Worm (Caenorhabditis elegans) whole organism, young adult: Measurements from ENCODE around the gene rei-1.

Experiments
- F10E7.11 ChIP-seq: sonication (generic microtip); optimal IDR thresholded peaks from 2 replicates; lab custom pipeline; 2017; ENCODE audit warnings: mild to moderate bottlenecking, missing genetic modification characterization, moderate library complexity, missing compliant biosample characterization
- F39B2.1 ChIP-seq: fragments of 200-800 bp; sonication (Bioruptor generic); IDR thresholded peaks from 2 replicates; pipeline ENCODE4 v1.3.6; 2022; ENCODE audit warnings: missing genetic modification reagents, missing genetic modification characterization, missing compliant biosample characterization
- ama-1 ChIP-seq, 3 experiments: fragments of 150-350 bp in 1 of 3; sonication (generic microtip) in 2 of 3; optimal IDR thresholded peaks; 2 replicates each; lab custom pipeline; 2014 to 2018; ENCODE audit warnings: missing biosample characterization in 2 of 3, missing genetic modification characterization in 2 of 3, missing genetic modification reagents in 2 of 3
- atf-7 ChIP-seq: sonication (generic microtip); optimal IDR thresholded peaks from 2 replicates; lab custom pipeline; 2017; ENCODE audit warnings: mild to moderate bottlenecking, missing genetic modification characterization, missing compliant biosample characterization
- hmg-1.2 ChIP-seq: fragments of 200-800 bp; sonication (Bioruptor generic); IDR thresholded peaks from 2 replicates; pipeline ENCODE4 v1.3.6; 2022; ENCODE audit warnings: missing genetic modification reagents, missing genetic modification characterization, missing compliant biosample characterization
- pha-4 ChIP-seq: fragments of 150-350 bp; sonication (generic microtip); optimal IDR thresholded peaks from 2 replicates; lab custom pipeline; 2014; ENCODE audit warnings: missing biosample characterization, missing genetic modification reagents, missing genetic modification characterization

DNA sequence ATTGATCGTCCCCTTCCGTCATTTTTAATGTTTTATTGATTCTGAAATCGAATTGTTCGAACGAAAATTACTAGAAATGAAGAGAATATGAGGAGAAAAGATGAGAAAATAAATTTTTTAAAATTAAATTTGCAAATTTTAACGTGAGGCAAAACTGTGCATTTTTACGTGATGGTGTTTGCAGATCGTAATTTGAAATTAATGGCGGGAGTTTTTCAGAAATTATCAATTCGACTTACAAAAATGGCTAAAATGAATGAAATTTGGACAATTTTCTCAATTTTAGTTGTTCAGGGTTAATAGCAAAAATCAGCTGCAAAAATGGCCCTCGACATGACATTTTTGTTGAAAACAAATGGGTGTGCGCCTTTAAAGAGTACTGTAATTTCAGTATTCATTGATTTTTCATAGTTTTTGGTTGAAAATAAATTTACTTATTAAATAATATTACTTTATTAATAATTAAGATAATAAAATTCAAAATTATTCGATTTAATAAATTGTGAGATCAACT is at the start of gene rei-1:
- TF ChIP-seq ama-1 (optimal IDR thresholded peaks at IDR 0.05; lab: Kevin White, UChicago) (no peak), ama-1 (GFP tag; optimal IDR thresholded peaks at IDR 0.05; lab: Kevin White, UChicago) (no peak), hmg-1.2 (GFP tag; lab: Robert Waterston, UW) (no peak), pha-4 (tag; lab: Kevin White, UChicago) (no peak), atf-7 (no peak), F10E7.11 (tag; lab: Kevin White, UChicago) (no peak), F39B2.1 (no peak)
